Fruit fly (Drosophila melanogaster): ENCODE measurements around the gene Gr93b.

Gr93b gene

dm6 chr3R:21838505-21838956 lies 5.0 kb downstream of the Gr93b start (continued):
- TF ChIP-seq stwl (tag; optimal IDR thresholded peaks at IDR 0.05), result no peak
- peak; percentile 8 for TF ChIP-seq CG1602 (GFP tag; optimal IDR thresholded peaks at IDR 0.05)
- peak; percentile 19 for TF ChIP-seq lilli (GFP tag; optimal IDR thresholded peaks at IDR 0.05)
- no peak for TF ChIP-seq CG43689 (GFP tag; IDR thresholded peaks at IDR 0.05)
- TF ChIP-seq CG12299 (tag; optimal IDR thresholded peaks at IDR 0.05), result no peak
- TF ChIP-seq CG4820 (GFP tag; optimal IDR thresholded peaks at IDR 0.05), result no peak
- TF ChIP-seq CG9876 (GFP tag; optimal IDR thresholded peaks at IDR 0.05), result no peak
- TF ChIP-seq sima (GFP tag; optimal IDR thresholded peaks at IDR 0.05), result no peak
- TF ChIP-seq CG13123 (GFP tag; optimal IDR thresholded peaks at IDR 0.05), result no peak
- TF ChIP-seq klu (GFP tag; IDR thresholded peaks at IDR 0.05), result no peak
- TF ChIP-seq bowl (GFP tag; IDR thresholded peaks at IDR 0.05), result no peak
- TF ChIP-seq sens (GFP tag), result peak; percentile 90
- TF ChIP-seq CG8359 (GFP tag; optimal IDR thresholded peaks at IDR 0.05; ENCODE audit: borderline replicate concordance), result no peak
- no peak for TF ChIP-seq CG7786 (GFP tag; optimal IDR thresholded peaks at IDR 0.05)
- no peak for TF ChIP-seq fd3F (GFP tag; optimal IDR thresholded peaks at IDR 0.05)
- no peak for TF ChIP-seq CHES-1-like (GFP tag; optimal IDR thresholded peaks at IDR 0.05)
- no peak for TF ChIP-seq Nf-YC (tag; optimal IDR thresholded peaks at IDR 0.05)
- TF ChIP-seq Hr78 (GFP tag; optimal IDR thresholded peaks at IDR 0.05), result no peak
- no peak for TF ChIP-seq fru (optimal IDR thresholded peaks at IDR 0.05)
- no peak for TF ChIP-seq Fer3 (tag; optimal IDR thresholded peaks at IDR 0.05)
- no peak for TF ChIP-seq Dll (GFP tag; IDR thresholded peaks at IDR 0.05; ENCODE audit: partially characterized antibody)
- peak; percentile 29 for TF ChIP-seq Ssrp (tag; optimal IDR thresholded peaks at IDR 0.05)
- TF ChIP-seq sens-2 (GFP tag; IDR thresholded peaks at IDR 0.05), result no peak
- TF ChIP-seq CG6654 (GFP tag; optimal IDR thresholded peaks at IDR 0.05), result no peak
- TF ChIP-seq CG2875 (GFP tag; optimal IDR thresholded peaks at IDR 0.05), result no peak
- TF ChIP-seq knrl (GFP tag; IDR thresholded peaks at IDR 0.05; ENCODE audit: partially characterized antibody), result no peak
- TF ChIP-seq CG34422 (GFP tag; IDR thresholded peaks at IDR 0.05), result no peak
- TF ChIP-seq grau (tag; optimal IDR thresholded peaks at IDR 0.05), result peak; percentile 31
- TF ChIP-seq jing (GFP tag; optimal IDR thresholded peaks at IDR 0.05), result peak; percentile 16
- TF ChIP-seq Hr51 (GFP tag; optimal IDR thresholded peaks at IDR 0.05), result peak in 1 of 2 experiments; percentile 64
- no peak for TF ChIP-seq CG10959 (GFP tag; IDR thresholded peaks at IDR 0.05)
- no peak for TF ChIP-seq btn (GFP tag; optimal IDR thresholded peaks at IDR 0.05)
- no peak for TF ChIP-seq CG4404 (GFP tag; IDR thresholded peaks at IDR 0.05)
- peak; percentile 4 for TF ChIP-seq CG11723 (GFP tag; optimal IDR thresholded peaks at IDR 0.05)
- TF ChIP-seq CG10209 (GFP tag; optimal IDR thresholded peaks at IDR 0.05), result peak; percentile 5
- TF ChIP-seq Hsf (GFP tag; optimal IDR thresholded peaks at IDR 0.05), result peak; percentile 11
- peak; percentile 51 for TF ChIP-seq Atf-2 (GFP tag; optimal IDR thresholded peaks at IDR 0.05)
- TF ChIP-seq eve (GFP tag; optimal IDR thresholded peaks at IDR 0.05), result peak in 1 of 2 experiments; percentile 83
- TF ChIP-seq CG15514 (GFP tag; optimal IDR thresholded peaks at IDR 0.05), result no peak
- no peak for TF ChIP-seq CG10267 (tag; optimal IDR thresholded peaks at IDR 0.05)
- TF ChIP-seq CG1603 (tag; optimal IDR thresholded peaks at IDR 0.05), result peak; percentile 61
- no peak for TF ChIP-seq Camta (GFP tag; optimal IDR thresholded peaks at IDR 0.05)
- no peak for TF ChIP-seq Mes4 (GFP tag; optimal IDR thresholded peaks at IDR 0.05)
- TF ChIP-seq chif (GFP tag; optimal IDR thresholded peaks at IDR 0.05), result peak; percentile 29 to 63
- TF ChIP-seq CG17802 (tag; optimal IDR thresholded peaks at IDR 0.05), result no peak
- TF ChIP-seq mirr (GFP tag; optimal IDR thresholded peaks at IDR 0.05), result no peak
- no peak for TF ChIP-seq dimm (GFP tag; IDR thresholded peaks at IDR 0.05)
- peak; percentile 24 for TF ChIP-seq lbe (GFP tag; optimal IDR thresholded peaks at IDR 0.05)
- TF ChIP-seq Med (GFP tag), result peak; percentile 10
- TF ChIP-seq CG31388 (GFP tag; optimal IDR thresholded peaks at IDR 0.05), result no peak
- no peak for TF ChIP-seq gt (GFP tag; IDR thresholded peaks at IDR 0.05)
